Comparison of ENCODE assay signal across 4 worm cellular contexts in the genomic region with DNA sequence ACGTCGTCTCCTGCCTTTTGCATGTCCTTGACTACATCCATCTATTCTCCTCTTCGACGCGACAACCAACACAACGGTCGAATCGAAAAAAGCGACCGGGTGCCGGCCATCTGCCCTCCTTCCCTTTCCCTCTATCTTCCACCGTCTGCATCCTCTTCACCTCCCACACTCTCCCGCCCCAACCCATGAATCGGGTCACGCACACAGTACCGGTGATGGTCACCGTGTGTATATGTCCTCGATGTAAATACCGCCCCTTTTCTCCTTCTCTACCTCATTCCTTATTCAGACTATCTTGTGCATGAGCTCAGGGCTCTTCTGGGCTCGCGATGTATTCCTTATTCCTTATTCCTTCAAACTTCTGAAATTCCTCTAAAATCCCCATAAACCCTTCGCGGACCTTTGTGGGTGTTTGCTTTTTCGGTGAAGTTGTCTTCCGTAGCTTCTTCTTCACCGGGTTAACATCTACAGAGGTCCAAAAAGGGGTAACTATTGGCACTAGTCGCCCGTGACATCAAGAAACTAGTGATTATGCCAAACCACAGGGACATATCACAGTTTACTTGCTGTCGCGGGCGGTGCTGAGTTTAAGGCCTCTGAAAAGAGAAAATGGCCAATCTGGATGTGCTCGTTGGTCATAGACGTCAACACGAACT.
TF ChIP-seq lines count a peak whose summit lies in the region.

No protein-coding gene starts in this region.

TF ChIP-seq in whole organism, L2 larva, 48 proteins besides CTCF, POLR2A, EP300 and RAD21:
- TF ChIP-seq nhr-25 (tag; optimal IDR thresholded peaks at IDR 0.05; lab: Kevin White, UChicago), result peak; percentile 42
- no peak for TF ChIP-seq sma-9 (GFP tag; optimal IDR thresholded peaks at IDR 0.05; lab: Kevin White, UChicago)
- no peak for TF ChIP-seq sma-9 (tag; optimal IDR thresholded peaks at IDR 0.05; lab: Kevin White, UChicago)
- TF ChIP-seq sma-3 (GFP tag; optimal IDR thresholded peaks at IDR 0.05; lab: Kevin White, UChicago), result peak; percentile 25
- no peak for TF ChIP-seq egl-27 (tag; optimal IDR thresholded peaks at IDR 0.05; lab: Kevin White, UChicago)
- no peak for TF ChIP-seq dmd-4 (tag; optimal IDR thresholded peaks at IDR 0.05; lab: Kevin White, UChicago)

TF ChIP-seq in whole organism, L4 larva, 104 proteins besides CTCF, POLR2A, EP300 and RAD21:
- TF ChIP-seq nhr-28 (tag; optimal IDR thresholded peaks at IDR 0.05; lab: Kevin White, UChicago), result peak; percentile 39
- peak; percentile 3 for TF ChIP-seq hlh-11 (tag; optimal IDR thresholded peaks at IDR 0.05; lab: Kevin White, UChicago)
- TF ChIP-seq jun-1 (tag; optimal IDR thresholded peaks at IDR 0.05; lab: Kevin White, UChicago), result no peak
- peak; percentile 72 for TF ChIP-seq hlh-30 (tag; optimal IDR thresholded peaks at IDR 0.05; lab: Kevin White, UChicago; ENCODE audit: insufficient read depth)
- no peak for TF ChIP-seq lin-29 (GFP tag; IDR thresholded peaks at IDR 0.05; lab: Robert Waterston, UW)
- peak; percentile 71 for TF ChIP-seq mxl-3 (GFP tag; optimal IDR thresholded peaks at IDR 0.05; lab: Kevin White, UChicago)
- no peak for TF ChIP-seq nhr-10 (tag; optimal IDR thresholded peaks at IDR 0.05; lab: Kevin White, UChicago)
- TF ChIP-seq snpc-1.2 (GFP tag; IDR thresholded peaks at IDR 0.05; lab: Robert Waterston, UW), result no peak
- peak; percentile 52 for TF ChIP-seq mep-1 (tag; optimal IDR thresholded peaks at IDR 0.05; lab: Kevin White, UChicago)
- peak; percentile 28 for TF ChIP-seq F10B5.3 (tag; optimal IDR thresholded peaks at IDR 0.05; lab: Kevin White, UChicago)
- TF ChIP-seq set-16 (GFP tag; IDR thresholded peaks at IDR 0.05; lab: Robert Waterston, UW), result 0 out of 2 replicates have a peak, but pooled peaks have one; percentile 37

TF ChIP-seq in whole organism, late embryonic, 69 proteins besides CTCF, POLR2A, EP300 and RAD21:
- TF ChIP-seq C08G9.2 (tag; optimal IDR thresholded peaks at IDR 0.05; lab: Kevin White, UChicago) (peak; percentile 20), ceh-2 (tag; optimal IDR thresholded peaks at IDR 0.05; lab: Kevin White, UChicago) (peak; percentile 16), dmd-4 (tag; optimal IDR thresholded peaks at IDR 0.05; lab: Kevin White, UChicago; ENCODE audit: borderline replicate concordance) (peak; percentile 8), nhr-11 (tag; optimal IDR thresholded peaks at IDR 0.05; lab: Kevin White, UChicago) (no peak), rnt-1 (tag; optimal IDR thresholded peaks at IDR 0.05; lab: Kevin White, UChicago) (peak; percentile 8), eyg-1 (tag; optimal IDR thresholded peaks at IDR 0.05; lab: Kevin White, UChicago) (peak; percentile 19), unc-55 (GFP tag; optimal IDR thresholded peaks at IDR 0.05; lab: Kevin White, UChicago) (peak; percentile 60), Y22D7AL.16 (tag; optimal IDR thresholded peaks at IDR 0.05; lab: Kevin White, UChicago) (no peak), ref-2 (tag; optimal IDR thresholded peaks at IDR 0.05; lab: Kevin White, UChicago) (peak; percentile 54), tbx-2 (tag; optimal IDR thresholded peaks at IDR 0.05; lab: Kevin White, UChicago) (peak; percentile 11), unc-3 (GFP tag; conservative IDR thresholded peaks at IDR 0.05; lab: Robert Waterston, UW) (no peak), unc-3 (tag; optimal IDR thresholded peaks at IDR 0.05; lab: Kevin White, UChicago) (no peak), ceh-22 (tag; optimal IDR thresholded peaks at IDR 0.05; lab: Kevin White, UChicago) (no peak), ceh-6 (GFP tag; optimal IDR thresholded peaks at IDR 0.05; lab: Kevin White, UChicago) (peak; percentile 25), lim-6 (tag; optimal IDR thresholded peaks at IDR 0.05; lab: Kevin White, UChicago) (no peak), ceh-31 (tag; optimal IDR thresholded peaks at IDR 0.05; lab: Kevin White, UChicago) (peak; percentile 23), fkh-10 (GFP tag; optimal IDR thresholded peaks at IDR 0.05; lab: Kevin White, UChicago) (no peak), sdc-2 (tag; optimal IDR thresholded peaks at IDR 0.05; lab: Kevin White, UChicago) (peak; percentile 31), ceh-18 (tag; optimal IDR thresholded peaks at IDR 0.05; lab: Kevin White, UChicago) (peak; percentile 26), gmeb-2 (tag; optimal IDR thresholded peaks at IDR 0.05; lab: Kevin White, UChicago) (no peak), ama-1 (optimal IDR thresholded peaks at IDR 0.05; lab: Kevin White, UChicago) (peak; percentile 67), hlh-30 (tag; optimal IDR thresholded peaks at IDR 0.05; lab: Kevin White, UChicago; ENCODE audit: insufficient read depth) (peak; percentile 84), pax-1 (tag; optimal IDR thresholded peaks at IDR 0.05; lab: Kevin White, UChicago) (no peak), nfya-1 (tag; optimal IDR thresholded peaks at IDR 0.05; lab: Kevin White, UChicago) (peak; percentile 28), ceh-34 (tag; optimal IDR thresholded peaks at IDR 0.05; lab: Kevin White, UChicago) (peak; percentile 7)

TF ChIP-seq in whole organism, mixed stage, embryonic, 35 proteins besides CTCF, POLR2A, EP300 and RAD21:
- TF ChIP-seq M03D4.4 (tag; optimal IDR thresholded peaks at IDR 0.05; lab: Kevin White, UChicago), result no peak
- TF ChIP-seq sptf-1 (tag; optimal IDR thresholded peaks at IDR 0.05; lab: Kevin White, UChicago), result peak; percentile 37
- TF ChIP-seq unc-39 (tag; optimal IDR thresholded peaks at IDR 0.05; lab: Kevin White, UChicago), result no peak
- TF ChIP-seq mep-1 (tag; optimal IDR thresholded peaks at IDR 0.05; lab: Kevin White, UChicago), result no peak
- TF ChIP-seq nhr-12 (tag; optimal IDR thresholded peaks at IDR 0.05; lab: Kevin White, UChicago), result no peak
- TF ChIP-seq mab-5 (tag; optimal IDR thresholded peaks at IDR 0.05; lab: Kevin White, UChicago), result no peak
- TF ChIP-seq blmp-1 (tag; optimal IDR thresholded peaks at IDR 0.05; lab: Kevin White, UChicago), result no peak
- no peak for TF ChIP-seq ceh-43 (GFP tag; optimal IDR thresholded peaks at IDR 0.05; lab: Kevin White, UChicago)
- peak; percentile 24 for TF ChIP-seq lin-13 (tag; optimal IDR thresholded peaks at IDR 0.05; lab: Kevin White, UChicago)
- peak; percentile 94 for TF ChIP-seq cnd-1 (tag; optimal IDR thresholded peaks at IDR 0.05; lab: Kevin White, UChicago)
- TF ChIP-seq ceh-83 (GFP tag; optimal IDR thresholded peaks at IDR 0.05; lab: Kevin White, UChicago), result no peak
- TF ChIP-seq elt-1 (tag; optimal IDR thresholded peaks at IDR 0.05; lab: Kevin White, UChicago; ENCODE audit: borderline replicate concordance, insufficient read depth), result no peak
- peak; percentile 81 for TF ChIP-seq lin-32 (GFP tag; optimal IDR thresholded peaks at IDR 0.05; lab: Kevin White, UChicago)
- no peak for TF ChIP-seq snpc-4 (tag; optimal IDR thresholded peaks at IDR 0.05; lab: Kevin White, UChicago)
- no peak for TF ChIP-seq ceh-39 (tag; optimal IDR thresholded peaks at IDR 0.05; lab: Kevin White, UChicago)
- no peak for TF ChIP-seq pha-4 (tag; optimal IDR thresholded peaks at IDR 0.05; lab: Kevin White, UChicago)
- peak; percentile 0 for TF ChIP-seq ztf-11 (tag; optimal IDR thresholded peaks at IDR 0.05; lab: Kevin White, UChicago)
- peak; percentile 56 for TF ChIP-seq mls-2 (tag; optimal IDR thresholded peaks at IDR 0.05; lab: Kevin White, UChicago)
- TF ChIP-seq nhr-237 (tag; optimal IDR thresholded peaks at IDR 0.05; lab: Kevin White, UChicago), result no peak
- no peak for TF ChIP-seq nhr-28 (tag; optimal IDR thresholded peaks at IDR 0.05; lab: Kevin White, UChicago)
- no peak for TF ChIP-seq drap-1 (GFP tag; optimal IDR thresholded peaks at IDR 0.05; lab: Kevin White, UChicago)
- TF ChIP-seq unc-62 (GFP tag; optimal IDR thresholded peaks at IDR 0.05; lab: Kevin White, UChicago), result no peak
- no peak for TF ChIP-seq flh-1 (GFP tag; optimal IDR thresholded peaks at IDR 0.05; lab: Kevin White, UChicago)
- peak; percentile 68 for TF ChIP-seq nhr-2 (tag; optimal IDR thresholded peaks at IDR 0.05; lab: Kevin White, UChicago)
- no peak for TF ChIP-seq bed-3 (GFP tag; optimal IDR thresholded peaks at IDR 0.05; lab: Kevin White, UChicago)
- no peak for TF ChIP-seq hlh-1 (tag; optimal IDR thresholded peaks at IDR 0.05; lab: Kevin White, UChicago)
- no peak for TF ChIP-seq tbx-8 (GFP tag; optimal IDR thresholded peaks at IDR 0.05; lab: Kevin White, UChicago)
- no peak for TF ChIP-seq unc-120 (tag; optimal IDR thresholded peaks at IDR 0.05; lab: Kevin White, UChicago; ENCODE audit: poor library complexity, severe bottlenecking)
- no peak for TF ChIP-seq nhr-76 (tag; optimal IDR thresholded peaks at IDR 0.05; lab: Kevin White, UChicago)
- no peak for TF ChIP-seq elt-3 (tag; optimal IDR thresholded peaks at IDR 0.05; lab: Kevin White, UChicago)
- no peak for TF ChIP-seq ces-1 (GFP tag; optimal IDR thresholded peaks at IDR 0.05; lab: Kevin White, UChicago)
- no peak for TF ChIP-seq zip-8 (tag; optimal IDR thresholded peaks at IDR 0.05; lab: Kevin White, UChicago)
